Fruit fly (Drosophila melanogaster) whole organism, adult: ENCODE measurements around the gene Neu2.

Experiments used
- CG11617 ChIP-seq: fragments of 200-800 bp; sonication (Bioruptor generic); optimal IDR thresholded peaks from 2 replicates; lab custom pipeline; 2017; ENCODE audit warnings: mild to moderate bottlenecking, missing biosample characterization, missing genetic modification reagents, missing genetic modification characterization
- CG12768 ChIP-seq: fragments of 200-800 bp; sonication (Bioruptor generic); optimal IDR thresholded peaks from 2 replicates; lab custom pipeline; 2017; ENCODE audit warnings: missing biosample characterization, missing genetic modification characterization, mild to moderate bottlenecking, moderate library complexity, missing genetic modification reagents
- CG1620 ChIP-seq: fragments of 200-800 bp; sonication (Bioruptor generic); optimal IDR thresholded peaks from 2 replicates; lab custom pipeline; 2016; ENCODE audit warnings: missing biosample characterization, missing genetic modification characterization
- Hr96 ChIP-seq: fragments of 200-800 bp; sonication (Bioruptor generic); optimal IDR thresholded peaks from 2 replicates; lab custom pipeline; 2016; ENCODE audit warnings: missing biosample characterization, missing genetic modification characterization
- kay ChIP-seq: fragments of 200-800 bp; sonication (Bioruptor generic); peaks from one replicate; lab custom pipeline; 2016; ENCODE audit warnings: missing biosample characterization, missing genetic modification characterization, borderline replicate concordance
- ovo ChIP-seq: fragments of 200-800 bp; sonication (Bioruptor generic); optimal IDR thresholded peaks from 2 replicates; lab custom pipeline; 2016; ENCODE audit warnings: missing biosample characterization, missing genetic modification characterization
- toe ChIP-seq: fragments of 200-800 bp; sonication (Bioruptor generic); optimal IDR thresholded peaks from 2 replicates; lab custom pipeline; 2016; ENCODE audit warnings: missing biosample characterization, missing genetic modification characterization

dm6 chr3L:21482100-21482499 lies 8.3 kb downstream of the Neu2 start:
- TF ChIP-seq CG11617: no peak
- TF ChIP-seq CG12768 (GFP tag; lab: Kevin White, UChicago): no peak
- TF ChIP-seq toe (GFP tag; lab: Kevin White, UChicago): no peak
- TF ChIP-seq ovo (GFP tag; lab: Kevin White, UChicago): no peak
- TF ChIP-seq kay: no peak
- TF ChIP-seq CG1620 (GFP tag; lab: Kevin White, UChicago): no peak
- TF ChIP-seq Hr96 (GFP tag; lab: Kevin White, UChicago): no peak
